Worm (Caenorhabditis elegans): ENCODE measurements around the gene Y102A11A.3.

ce11 chrX:1990434-1990833, 28.5 kb upstream of the Y102A11A.3 start, which contains the start of gene Y40A1A.2:
- TF ChIP-seq zag-1 (tag; optimal IDR thresholded peaks at IDR 0.05): no peak
- TF ChIP-seq ztf-11 (tag; optimal IDR thresholded peaks at IDR 0.05): no peak
- no peak for TF ChIP-seq nhr-11 (tag; optimal IDR thresholded peaks at IDR 0.05)
- TF ChIP-seq C34F6.9 (tag; optimal IDR thresholded peaks at IDR 0.05): no peak
- no peak for TF ChIP-seq ama-1 (optimal IDR thresholded peaks at IDR 0.05)
- TF ChIP-seq egl-27 (tag; optimal IDR thresholded peaks at IDR 0.05): no peak
- TF ChIP-seq elt-1 (tag; optimal IDR thresholded peaks at IDR 0.05): no peak
- TF ChIP-seq R02D3.7 (tag; optimal IDR thresholded peaks at IDR 0.05): no peak
